Fruit fly (Drosophila melanogaster) whole organism, pupa: Measurements from ENCODE around the gene CG5968.

ENCODE experiments used
- CG10348 ChIP-seq: fragments of 200-800 bp; sonication (Bioruptor generic); IDR thresholded peaks from 2 replicates; pipeline ENCODE4 v1.3.6; 2022; ENCODE audit warnings: missing biosample characterization, missing genetic modification characterization
- CG12605 ChIP-seq: fragments of 200-800 bp; sonication (Bioruptor generic); IDR thresholded peaks from 2 replicates; pipeline ENCODE4 v1.3.6; 2022; ENCODE audit warnings: missing biosample characterization, missing genetic modification characterization
- CG13204 ChIP-seq: fragments of 200-800 bp; sonication (Bioruptor generic); optimal IDR thresholded peaks from 2 replicates; lab custom pipeline; 2018; ENCODE audit warnings: missing biosample characterization, mild to moderate bottlenecking, missing genetic modification characterization, moderate library complexity
- CG14655 ChIP-seq: fragments of 200-800 bp; sonication (Bioruptor generic); optimal IDR thresholded peaks from 3 replicates; lab custom pipeline; 2017; ENCODE audit warnings: mild to moderate bottlenecking, missing biosample characterization, missing genetic modification reagents, missing genetic modification characterization
- CG15710 ChIP-seq: fragments of 200-800 bp; sonication (Bioruptor generic); optimal IDR thresholded peaks from 2 replicates; lab custom pipeline; 2018; ENCODE audit warnings: missing biosample characterization, mild to moderate bottlenecking, missing genetic modification characterization, moderate library complexity
- CG17806 ChIP-seq: fragments of 200-800 bp; sonication (Bioruptor generic); optimal IDR thresholded peaks from 2 replicates; lab custom pipeline; 2018; ENCODE audit warnings: missing biosample characterization, mild to moderate bottlenecking, missing genetic modification characterization, moderate library complexity
- CG32121 ChIP-seq: fragments of 200-800 bp; sonication (Bioruptor generic); IDR thresholded peaks from 2 replicates; pipeline ENCODE4 v1.3.6; 2022; ENCODE audit warnings: missing biosample characterization, missing genetic modification characterization
- CG34367 ChIP-seq: fragments of 200-800 bp; sonication (Bioruptor generic); optimal IDR thresholded peaks from 2 replicates; lab custom pipeline; 2018; ENCODE audit warnings: missing biosample characterization, mild to moderate bottlenecking, missing genetic modification characterization
- CG4496 ChIP-seq: fragments of 200-800 bp; sonication (Bioruptor generic); IDR thresholded peaks from 3 replicates; pipeline ENCODE4 v1.3.6; 2022; ENCODE audit warnings: missing biosample characterization, missing genetic modification characterization
- CG8159 ChIP-seq: fragments of 200-800 bp; sonication (Bioruptor generic); optimal IDR thresholded peaks from 3 replicates; lab custom pipeline; 2018; ENCODE audit warnings: missing biosample characterization, mild to moderate bottlenecking, missing genetic modification characterization, moderate library complexity
- CG8301 ChIP-seq: fragments of 200-800 bp; sonication (Bioruptor generic); optimal IDR thresholded peaks from 2 replicates; lab custom pipeline; 2018; ENCODE audit warnings: missing biosample characterization, mild to moderate bottlenecking, missing genetic modification characterization
- CG9948 ChIP-seq: fragments of 200-800 bp; sonication (Bioruptor generic); optimal IDR thresholded peaks from 2 replicates; lab custom pipeline; 2018; ENCODE audit warnings: missing biosample characterization, mild to moderate bottlenecking, missing genetic modification characterization, moderate library complexity
- D1 ChIP-seq: fragments of 200-800 bp; sonication (Bioruptor generic); optimal IDR thresholded peaks from 2 replicates; lab custom pipeline; 2018; ENCODE audit warnings: missing biosample characterization, mild to moderate bottlenecking, missing genetic modification characterization, moderate library complexity
- EcR ChIP-seq: fragments of 200-800 bp; sonication (Bioruptor generic); optimal IDR thresholded peaks from 3 replicates; lab custom pipeline; 2019; ENCODE audit warnings: missing biosample characterization, missing genetic modification characterization, mild to moderate bottlenecking, moderate library complexity, missing genetic modification reagents
- Ets98B ChIP-seq: fragments of 200-800 bp; sonication (Bioruptor generic); IDR thresholded peaks from 2 replicates; pipeline ENCODE4 v1.3.6; 2022; ENCODE audit warnings: missing biosample characterization, missing genetic modification characterization
- Pif1A ChIP-seq: fragments of 200-800 bp; sonication (Bioruptor generic); optimal IDR thresholded peaks from 3 replicates; lab custom pipeline; 2016; ENCODE audit warnings: missing biosample characterization, missing genetic modification characterization
- Pif1B ChIP-seq: fragments of 200-800 bp; sonication (Bioruptor generic); optimal IDR thresholded peaks from 3 replicates; lab custom pipeline; 2016; ENCODE audit warnings: missing biosample characterization, missing genetic modification characterization
- Snoo ChIP-seq: fragments of 200-800 bp; sonication (Bioruptor generic); optimal IDR thresholded peaks from 3 replicates; lab custom pipeline; 2017; ENCODE audit warnings: missing biosample characterization, mild to moderate bottlenecking, missing genetic modification characterization, inconsistent platforms
- fd96Ca ChIP-seq: fragments of 200-800 bp; sonication (Bioruptor generic); IDR thresholded peaks from 3 replicates; pipeline ENCODE4 v1.3.6; 2022; ENCODE audit warnings: missing biosample characterization, missing genetic modification characterization
- gl ChIP-seq: fragments of 200-800 bp; sonication (Bioruptor generic); optimal IDR thresholded peaks from 2 replicates; lab custom pipeline; 2018; ENCODE audit warnings: missing biosample characterization, mild to moderate bottlenecking, missing genetic modification characterization
- rn ChIP-seq: fragments of 200-800 bp; sonication (Bioruptor generic); IDR thresholded peaks from 2 replicates; pipeline ENCODE4 v1.3.6; 2022; ENCODE audit warnings: missing biosample characterization, missing genetic modification characterization

The CG5968 gene

DNA sequence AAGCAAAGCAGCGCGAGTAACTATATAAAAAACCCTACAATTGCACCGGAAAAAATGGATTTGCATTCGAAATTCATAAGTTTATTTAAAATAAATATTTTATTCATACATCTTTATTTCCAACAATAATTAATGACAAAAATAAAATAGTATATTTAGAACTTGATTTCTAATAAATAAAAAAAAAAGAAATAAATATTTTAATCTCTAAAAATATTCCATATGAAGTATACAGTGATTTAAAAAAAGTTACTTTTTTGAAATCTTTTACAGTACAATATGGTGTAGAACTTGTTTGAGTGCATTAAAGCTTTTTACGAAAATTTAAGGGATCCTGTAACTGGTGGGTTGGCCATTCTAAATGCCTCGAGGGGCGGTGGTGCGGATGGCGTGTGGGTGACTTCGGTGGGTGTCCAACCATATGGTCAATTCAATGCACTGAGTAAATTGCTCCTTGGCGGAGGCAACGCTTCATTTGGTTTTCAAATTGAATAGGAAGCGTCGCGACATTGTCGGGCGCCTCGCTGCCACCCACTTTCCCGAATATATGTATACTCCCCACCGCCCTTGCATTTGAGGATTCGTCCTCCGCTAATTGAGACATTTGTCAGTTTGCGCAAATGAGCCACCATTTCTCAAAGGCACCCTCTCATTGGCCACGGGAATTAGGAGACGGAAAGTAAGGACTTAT lies 1.2 kb downstream of the CG5968 start:
- TF ChIP-seq CG9948 (tag; lab: Kevin White, UChicago) = no peak
- TF ChIP-seq CG10348 (GFP tag; lab: Robert Waterston, UW) = no peak
- peak; percentile 3 for TF ChIP-seq Pif1A (GFP tag; lab: Kevin White, UChicago)
- no peak for TF ChIP-seq CG4496 (GFP tag; lab: Robert Waterston, UW)
- peak; percentile 20 for TF ChIP-seq CG8159 (tag; lab: Kevin White, UChicago)
- TF ChIP-seq CG17806 (tag; lab: Kevin White, UChicago) = no peak
- TF ChIP-seq Pif1B (GFP tag; lab: Kevin White, UChicago) = no peak
- TF ChIP-seq CG34367 = no peak
- no peak for TF ChIP-seq Snoo (tag; lab: Kevin White, UChicago)
- no peak for TF ChIP-seq CG8301 (tag; lab: Kevin White, UChicago)
- TF ChIP-seq CG14655 (GFP tag; lab: Kevin White, UChicago) = peak; percentile 36

DNA sequence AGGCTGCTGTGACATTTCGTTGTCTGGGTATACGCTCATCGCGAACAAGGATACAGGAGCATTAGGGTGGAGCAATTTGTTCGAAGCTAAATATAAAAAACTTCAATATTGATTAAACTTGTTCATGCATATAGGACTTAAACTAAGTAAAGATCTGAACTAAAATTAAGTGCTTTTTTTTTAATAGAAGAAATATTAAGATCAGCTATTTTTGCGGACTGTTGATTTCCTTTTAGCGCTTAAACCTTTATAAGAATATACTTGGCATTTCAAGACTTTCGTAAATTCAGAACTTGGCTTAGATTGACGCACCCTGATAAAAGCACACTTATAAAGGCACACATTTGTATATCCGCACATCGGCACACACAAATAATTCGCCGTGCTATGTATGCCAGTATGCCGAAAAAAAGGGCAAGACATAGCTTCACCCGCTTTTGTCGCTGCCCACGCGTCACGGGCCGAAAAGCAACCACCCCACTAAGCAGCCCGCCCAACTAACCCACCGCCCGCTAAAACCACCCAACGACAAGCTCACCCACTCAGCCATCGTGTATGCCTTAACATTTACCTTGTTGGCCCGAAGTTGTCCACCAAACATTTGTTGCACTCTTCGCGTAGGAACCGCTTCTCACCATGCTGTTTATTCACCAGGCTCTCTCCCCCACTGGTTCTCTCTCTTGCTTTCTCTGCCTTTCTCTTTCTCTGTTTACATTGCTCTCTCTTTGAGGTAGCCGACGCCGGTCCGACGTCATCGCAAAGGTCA lies 1.9 kb downstream of the CG5968 start:
- TF ChIP-seq CG4496 (GFP tag; lab: Robert Waterston, UW) (peak; percentile 53; the same call in 2 of the 3 replicates), CG13204 (no peak), CG34367 (no peak), CG10348 (GFP tag; lab: Robert Waterston, UW) (no peak), CG15710 (no peak), CG17806 (tag; lab: Kevin White, UChicago) (no peak), CG14655 (GFP tag; lab: Kevin White, UChicago) (peak; percentile 36), CG9948 (tag; lab: Kevin White, UChicago) (peak; percentile 18), fd96Ca (GFP tag; lab: Robert Waterston, UW) (0 out of 3 replicates have a peak, but pooled peaks have one; percentile 17), Ets98B (GFP tag; lab: Robert Waterston, UW) (peak; percentile 9; the same call in 1 of the 2 replicates), CG8159 (tag; lab: Kevin White, UChicago) (peak; percentile 56), rn (GFP tag; lab: Robert Waterston, UW) (no peak), CG12605 (GFP tag; lab: Robert Waterston, UW) (no peak), CG32121 (GFP tag; lab: Robert Waterston, UW) (peak; percentile 43; the same call in 1 of the 2 replicates), Snoo (tag; lab: Kevin White, UChicago) (no peak), CG8301 (tag; lab: Kevin White, UChicago) (peak; percentile 26)

- TF ChIP-seq Pif1A (GFP tag; lab: Kevin White, UChicago) (peak; percentile 87), Snoo (tag; lab: Kevin White, UChicago) (peak; percentile 68), CG17806 (tag; lab: Kevin White, UChicago) (peak; percentile 69), CG8159 (tag; lab: Kevin White, UChicago) (peak; percentile 65), fd96Ca (GFP tag; lab: Robert Waterston, UW) (peak; percentile 96), CG12605 (GFP tag; lab: Robert Waterston, UW) (peak; percentile 88), CG34367 (peak; percentile 63), CG14655 (GFP tag; lab: Kevin White, UChicago) (peak; percentile 95), gl (tag; lab: Kevin White, UChicago) (peak; percentile 72), Pif1B (GFP tag; lab: Kevin White, UChicago) (peak; percentile 81), D1 (tag; lab: Kevin White, UChicago) (peak; percentile 46), EcR (GFP tag; lab: Kevin White, UChicago) (no peak), CG9948 (tag; lab: Kevin White, UChicago) (peak; percentile 70), CG10348 (GFP tag; lab: Robert Waterston, UW) (peak; percentile 55), CG32121 (GFP tag; lab: Robert Waterston, UW) (peak; percentile 96), CG15710 (peak; percentile 65), rn (GFP tag; lab: Robert Waterston, UW) (peak; percentile 84), CG4496 (GFP tag; lab: Robert Waterston, UW) (peak; percentile 96), Ets98B (GFP tag; lab: Robert Waterston, UW) (peak; percentile 97), CG13204 (no peak), CG8301 (tag; lab: Kevin White, UChicago) (peak; percentile 96)
These were observed 4.0 kb downstream of the CG5968 start for dm6 chr2L:16545772-16546171.

DNA sequence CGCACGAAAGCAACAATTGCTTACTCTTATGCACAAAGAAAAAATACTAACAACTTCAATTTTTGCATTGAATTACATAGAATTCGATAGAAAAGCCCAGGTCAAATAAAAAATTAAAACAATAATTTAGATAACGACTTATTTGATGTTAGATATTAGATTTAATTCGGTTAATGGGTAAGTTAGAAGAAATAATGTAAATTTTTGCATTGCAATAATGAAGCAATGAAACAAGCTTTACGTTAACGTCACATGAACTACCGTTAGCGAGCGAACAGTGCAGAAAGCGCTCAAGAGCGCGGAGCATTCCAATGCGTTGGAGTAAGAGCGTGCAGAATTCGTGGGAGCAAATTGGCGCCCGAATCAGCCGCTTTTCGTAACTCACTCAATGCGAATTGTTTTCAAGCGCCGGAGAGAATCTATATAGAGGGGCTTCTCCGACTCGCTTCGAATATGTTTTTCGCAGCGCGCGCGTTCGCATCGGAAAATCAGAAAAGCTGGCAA lies 5.1 kb downstream of the CG5968 start, which contains the start of gene mtgo:
Gene mtgo, plus strand, starts transcription at position 454 of the 504 bp plus-strand sequence.
- TF ChIP-seq rn (GFP tag; lab: Robert Waterston, UW) = 0 out of 2 replicates have a peak, but pooled peaks have one; percentile 47
- no peak for TF ChIP-seq CG13204
- no peak for TF ChIP-seq EcR (GFP tag; lab: Kevin White, UChicago)
- peak; percentile 69 for TF ChIP-seq CG17806 (tag; lab: Kevin White, UChicago)
- peak; percentile 82 for TF ChIP-seq Ets98B (GFP tag; lab: Robert Waterston, UW)
- peak; percentile 21 for TF ChIP-seq gl (tag; lab: Kevin White, UChicago)
- no peak for TF ChIP-seq CG34367
- TF ChIP-seq CG14655 (GFP tag; lab: Kevin White, UChicago) = peak; percentile 88
- TF ChIP-seq Snoo (tag; lab: Kevin White, UChicago) = no peak
- TF ChIP-seq fd96Ca (GFP tag; lab: Robert Waterston, UW) = peak; percentile 68; the same call in 2 of the 3 replicates
- TF ChIP-seq CG10348 (GFP tag; lab: Robert Waterston, UW) = no peak
- peak; percentile 73 for TF ChIP-seq CG8159 (tag; lab: Kevin White, UChicago)
- TF ChIP-seq Pif1B (GFP tag; lab: Kevin White, UChicago) = no peak
- peak; percentile 89 for TF ChIP-seq CG8301 (tag; lab: Kevin White, UChicago)
- peak; percentile 26; the same call in 1 of the 2 replicates for TF ChIP-seq CG12605 (GFP tag; lab: Robert Waterston, UW)
- peak; percentile 85 for TF ChIP-seq CG32121 (GFP tag; lab: Robert Waterston, UW)
- TF ChIP-seq D1 (tag; lab: Kevin White, UChicago) = peak; percentile 38
- peak; percentile 78 for TF ChIP-seq CG4496 (GFP tag; lab: Robert Waterston, UW)
- TF ChIP-seq CG15710 = peak; percentile 22
- TF ChIP-seq CG9948 (tag; lab: Kevin White, UChicago) = peak; percentile 74
- peak; percentile 44 for TF ChIP-seq Pif1A (GFP tag; lab: Kevin White, UChicago)
